Fruit fly (Drosophila melanogaster) whole organism, wandering third instar larva: ENCODE results near the gene CG15040.

Experiments used
- Abd-B ChIP-seq: fragments of >200 bp; optimal IDR thresholded peaks from 2 replicates; lab custom pipeline; 2017; ENCODE audit warnings: missing biosample characterization, missing genetic modification characterization
- CG32264 ChIP-seq: fragments of 200-800 bp; sonication (Bioruptor generic); optimal IDR thresholded peaks from 2 replicates; lab custom pipeline; 2016; ENCODE audit warnings: missing biosample characterization, missing genetic modification characterization
- CG9705 ChIP-seq: fragments of 200-800 bp; sonication (Bioruptor generic); optimal IDR thresholded peaks from 2 replicates; lab custom pipeline; 2018; ENCODE audit warnings: missing biosample characterization, mild to moderate bottlenecking, missing genetic modification characterization
- CrebA ChIP-seq: fragments of 200-800 bp; sonication (Bioruptor generic); optimal IDR thresholded peaks from 2 replicates; lab custom pipeline; 2016; ENCODE audit warnings: missing biosample characterization, mild to moderate bottlenecking, missing genetic modification characterization, borderline replicate concordance
- Dfd ChIP-seq: fragments of >200 bp; optimal IDR thresholded peaks from 2 replicates; lab custom pipeline; 2017; ENCODE audit warnings: missing biosample characterization, missing genetic modification characterization
- Dif ChIP-seq: fragments of 200-275, 200-300 bp; sonication (Bioruptor generic); optimal IDR thresholded peaks from 2 replicates; lab custom pipeline; 2018; ENCODE audit warnings: missing biosample characterization, missing genetic modification characterization; ENCODE audit not compliant: partially characterized antibody
- GATAd ChIP-seq: sonication (Bioruptor generic); optimal IDR thresholded peaks from 2 replicates; lab custom pipeline; 2016; ENCODE audit warnings: missing biosample characterization, missing genetic modification characterization
- HLH106 ChIP-seq: fragments of 200-800 bp; optimal IDR thresholded peaks from 3 replicates; lab custom pipeline; 2019; ENCODE audit warnings: missing biosample characterization, mild to moderate bottlenecking, missing genetic modification characterization, moderate library complexity
- Hr78 ChIP-seq: fragments of >200 bp; optimal IDR thresholded peaks from 2 replicates; lab custom pipeline; 2017; ENCODE audit warnings: missing biosample characterization, missing genetic modification characterization
- Hr83 ChIP-seq: fragments of 200-300 bp; sonication (Bioruptor generic); optimal IDR thresholded peaks from 2 replicates; lab custom pipeline; 2016; ENCODE audit warnings: missing biosample characterization, mild to moderate bottlenecking, missing genetic modification characterization, moderate library complexity; ENCODE audit not compliant: poor library complexity, severe bottlenecking
- Jra ChIP-seq: sonication (Bioruptor generic); optimal IDR thresholded peaks from 2 replicates; lab custom pipeline; 2016; ENCODE audit warnings: missing biosample characterization, missing genetic modification characterization
- Mio ChIP-seq: sonication (Bioruptor generic); optimal IDR thresholded peaks from 2 replicates; lab custom pipeline; 2016; ENCODE audit warnings: missing biosample characterization, missing genetic modification characterization
- Myc ChIP-seq: fragments of >200 bp; optimal IDR thresholded peaks from 2 replicates; lab custom pipeline; 2017
- N ChIP-seq: fragments of >200 bp; optimal IDR thresholded peaks from 2 replicates; lab custom pipeline; 2018; ENCODE audit warnings: missing biosample characterization, missing external identifiers, missing genetic modification characterization
- OdsH ChIP-seq: fragments of 200-800 bp; sonication (Bioruptor generic); optimal IDR thresholded peaks from 2 replicates; lab custom pipeline; 2016; ENCODE audit warnings: missing biosample characterization, mild to moderate bottlenecking, missing genetic modification characterization
- Rel ChIP-seq, 2 experiments: fragments of 200-800 bp; sonication (Bioruptor generic) in 1 of 2; optimal IDR thresholded peaks; 2 replicates in 1 of 2; 3 replicates in 1 of 2; lab custom pipeline; 2016 to 2019; ENCODE audit warnings: mild to moderate bottlenecking in 2 of 2, missing biosample characterization in 2 of 2, missing genetic modification characterization in 2 of 2, moderate library complexity in 1 of 2
- Sp1 ChIP-seq: fragments of 200-800 bp; sonication (Bioruptor generic); optimal IDR thresholded peaks from 3 replicates; lab custom pipeline; 2019; ENCODE audit warnings: missing biosample characterization, mild to moderate bottlenecking, missing genetic modification characterization, moderate library complexity
- br ChIP-seq: fragments of 200-800 bp; sonication (Bioruptor generic); optimal IDR thresholded peaks from 2 replicates; lab custom pipeline; 2016; ENCODE audit warnings: missing biosample characterization, missing genetic modification characterization
- brk ChIP-seq: fragments of 200-800 bp; sonication (Bioruptor generic); optimal IDR thresholded peaks from 2 replicates; lab custom pipeline; 2016; ENCODE audit warnings: missing biosample characterization, mild to moderate bottlenecking, missing genetic modification characterization
- dl ChIP-seq, 2 experiments: fragments of 175-275, 200-275 bp in 1 of 2; fragments of 200-275 bp in 1 of 2; sonication (Bioruptor generic); optimal IDR thresholded peaks; lab custom pipeline; 2018; ENCODE audit warnings: mild to moderate bottlenecking in 2 of 2, missing biosample characterization in 2 of 2, missing genetic modification characterization in 2 of 2, moderate library complexity in 2 of 2; ENCODE audit not compliant: partially characterized antibody in 2 of 2, insufficient read depth in 1 of 2
- dmrt93B ChIP-seq: fragments of 200-800 bp; sonication (Bioruptor generic); optimal IDR thresholded peaks from 2 replicates; lab custom pipeline; 2018; ENCODE audit warnings: missing biosample characterization, mild to moderate bottlenecking, missing genetic modification characterization
- ey ChIP-seq: fragments of 200-800 bp; sonication (Bioruptor generic); optimal IDR thresholded peaks from 2 replicates; lab custom pipeline; 2016; ENCODE audit warnings: missing biosample characterization, missing genetic modification characterization
- foxo ChIP-seq, 2 experiments: fragments of 200-800 bp; sonication (Bioruptor generic); optimal IDR thresholded peaks; 2 replicates in 1 of 2; 3 replicates in 1 of 2; lab custom pipeline; 2016 to 2017; ENCODE audit warnings: missing biosample characterization in 2 of 2, missing genetic modification characterization in 2 of 2
- fru ChIP-seq: fragments of 200-800 bp; sonication (Bioruptor generic); optimal IDR thresholded peaks from 3 replicates; lab custom pipeline; 2016; ENCODE audit warnings: missing biosample characterization, mild to moderate bottlenecking, missing genetic modification characterization
- h ChIP-seq: fragments of 200-800 bp; sonication (Bioruptor generic); optimal IDR thresholded peaks from 3 replicates; lab custom pipeline; 2016; ENCODE audit warnings: missing biosample characterization, mild to moderate bottlenecking, missing genetic modification characterization
- psq ChIP-seq: fragments of 200-800 bp; sonication (Bioruptor generic); optimal IDR thresholded peaks from 3 replicates; lab custom pipeline; 2017; ENCODE audit warnings: missing biosample characterization, mild to moderate bottlenecking, missing genetic modification characterization, moderate library complexity
- rgr ChIP-seq: fragments of 200-800 bp; sonication (Bioruptor generic); optimal IDR thresholded peaks from 3 replicates; lab custom pipeline; 2016; ENCODE audit warnings: missing biosample characterization, mild to moderate bottlenecking, missing genetic modification characterization
- sage ChIP-seq: fragments of 200-800 bp; sonication (Bioruptor generic); optimal IDR thresholded peaks from 2 replicates; lab custom pipeline; 2016; ENCODE audit warnings: missing biosample characterization, mild to moderate bottlenecking, missing genetic modification characterization
- sv ChIP-seq: fragments of 200-800 bp; sonication (Bioruptor generic); optimal IDR thresholded peaks from 3 replicates; lab custom pipeline; 2016; ENCODE audit warnings: missing biosample characterization, missing genetic modification characterization
- tai ChIP-seq: sonication (Bioruptor generic); optimal IDR thresholded peaks from 2 replicates; lab custom pipeline; 2016; ENCODE audit warnings: missing biosample characterization, missing genetic modification characterization
- usp ChIP-seq: fragments of >200 bp; optimal IDR thresholded peaks from 2 replicates; lab custom pipeline; 2017; ENCODE audit warnings: missing biosample characterization, missing genetic modification characterization
- woc ChIP-seq: sonication (Bioruptor generic); optimal IDR thresholded peaks from 2 replicates; lab custom pipeline; 2016; ENCODE audit warnings: missing biosample characterization, mild to moderate bottlenecking, missing genetic modification characterization

CG15040 gene

dm6 chrX:18657012-18657411, 39.6 kb upstream of the CG15040 start, which contains the start of gene CG6659:
Gene CG6659 (minus strand): TSS chrX:18657286.
- no peak for TF ChIP-seq fru
- TF ChIP-seq Sp1 (GFP tag; lab: Kevin White, UChicago) = no peak
- TF ChIP-seq psq = no peak
- TF ChIP-seq Rel (GFP tag; optimal IDR thresholded peaks at IDR 0.05; lab: Kevin White, UChicago) = no peak
- peak; percentile 88 for TF ChIP-seq Rel (tag; optimal IDR thresholded peaks at IDR 0.05; lab: Kevin White, UChicago)
- no peak for TF ChIP-seq CrebA
- no peak for TF ChIP-seq N (GFP tag; lab: Kevin White, UChicago)
- TF ChIP-seq usp (GFP tag; lab: Kevin White, UChicago) = no peak
- TF ChIP-seq woc (GFP tag; lab: Kevin White, UChicago) = peak; percentile 46
- TF ChIP-seq Abd-B (GFP tag; lab: Kevin White, UChicago) = no peak
- no peak for TF ChIP-seq Hr83 (GFP tag; lab: Kevin White, UChicago)
- TF ChIP-seq, all 38 proteins: peak for 2

- TF ChIP-seq dmrt93B (GFP tag; lab: Kevin White, UChicago) (no peak), foxo (GFP tag; optimal IDR thresholded peaks at IDR 0.05; lab: Kevin White, UChicago) (no peak), Sp1 (GFP tag; lab: Kevin White, UChicago) (no peak), Mio (GFP tag; lab: Kevin White, UChicago) (no peak), Myc (lab: Kevin White, UChicago) (peak; percentile 65), Rel (GFP tag; optimal IDR thresholded peaks at IDR 0.05; lab: Kevin White, UChicago) (no peak), Rel (tag; optimal IDR thresholded peaks at IDR 0.05; lab: Kevin White, UChicago) (peak; percentile 14)
- TF ChIP-seq, all 38 proteins: peak for 2
Observed at dm6 chrX:18652879-18653278, 35.5 kb upstream of the CG15040 start, which contains the start of gene Ing3. Gene Ing3 (minus strand): TSS chrX:18653091.

dm6 chrX:18650252-18650651, 32.9 kb upstream of the CG15040 start, which contains the start of gene Hou:
Gene Hou (minus strand): TSS chrX:18650444.
- peak; percentile 29 for TF ChIP-seq Dif
- no peak for TF ChIP-seq woc (GFP tag; lab: Kevin White, UChicago)
- no peak for TF ChIP-seq Rel (GFP tag; optimal IDR thresholded peaks at IDR 0.05; lab: Kevin White, UChicago)
- peak; percentile 14 for TF ChIP-seq Rel (tag; optimal IDR thresholded peaks at IDR 0.05; lab: Kevin White, UChicago)
- TF ChIP-seq Jra (GFP tag; lab: Kevin White, UChicago) = no peak
- no peak for TF ChIP-seq sage (GFP tag; lab: Kevin White, UChicago)
- TF ChIP-seq GATAd (GFP tag; lab: Kevin White, UChicago) = no peak

dm6 chrX:18647961-18648360, 30.6 kb upstream of the CG15040 start, which contains the start of gene Nup35:
Gene Nup35 (plus strand): TSS chrX:18648182.
- TF ChIP-seq Hr78 = no peak
- no peak for TF ChIP-seq br (GFP tag; lab: Kevin White, UChicago)
- no peak for TF ChIP-seq usp (GFP tag; lab: Kevin White, UChicago)
- no peak for TF ChIP-seq Sp1 (GFP tag; lab: Kevin White, UChicago)
- TF ChIP-seq foxo (GFP tag; optimal IDR thresholded peaks at IDR 0.05; lab: Kevin White, UChicago) = no peak
- TF ChIP-seq brk (GFP tag; lab: Kevin White, UChicago) = no peak
- peak; percentile 24 for TF ChIP-seq Hr83 (GFP tag; lab: Kevin White, UChicago)
- no peak for TF ChIP-seq dmrt93B (GFP tag; lab: Kevin White, UChicago)

dm6 chrX:18646855-18647699, 29.7 kb upstream of the CG15040 start, which contains the start of gene Rip11:
Gene Rip11 (minus strand): TSS chrX:18647648.
- TF ChIP-seq Abd-B (GFP tag; lab: Kevin White, UChicago) = no peak
- TF ChIP-seq brk (GFP tag; lab: Kevin White, UChicago) = no peak
- TF ChIP-seq N (GFP tag; lab: Kevin White, UChicago) = no peak
- TF ChIP-seq sage (GFP tag; lab: Kevin White, UChicago) = peak; percentile 17
- TF ChIP-seq Myc (lab: Kevin White, UChicago) = no peak
- peak; percentile 77 for TF ChIP-seq br (GFP tag; lab: Kevin White, UChicago)
- TF ChIP-seq foxo (GFP tag; optimal IDR thresholded peaks at IDR 0.05; lab: Kevin White, UChicago) = peak in 1 of 2 experiments; percentile 82
- peak; percentile 71 for TF ChIP-seq psq
- no peak for TF ChIP-seq GATAd (GFP tag; lab: Kevin White, UChicago)
- peak; percentile 5 for TF ChIP-seq CG32264 (GFP tag; lab: Kevin White, UChicago)
- no peak for TF ChIP-seq Dfd (GFP tag; lab: Kevin White, UChicago)
- no peak for TF ChIP-seq Hr78
- peak; percentile 49 for TF ChIP-seq Dif
- TF ChIP-seq Jra (GFP tag; lab: Kevin White, UChicago) = peak; percentile 80
- no peak for TF ChIP-seq dmrt93B (GFP tag; lab: Kevin White, UChicago)
- peak; percentile 42 for TF ChIP-seq HLH106
- TF ChIP-seq CrebA = no peak
- peak; percentile 45 for TF ChIP-seq sv
- no peak for TF ChIP-seq tai (GFP tag; lab: Kevin White, UChicago)
- TF ChIP-seq OdsH (GFP tag; lab: Kevin White, UChicago) = peak; percentile 74
- peak; percentile 74 for TF ChIP-seq rgr (GFP tag; lab: Kevin White, UChicago)
- TF ChIP-seq CG9705 (GFP tag; lab: Kevin White, UChicago) = peak; percentile 14
- TF ChIP-seq dl (GFP tag; optimal IDR thresholded peaks at IDR 0.05; lab: Kevin White, UChicago; ENCODE audit: insufficient read depth in 1 of 2, partially characterized antibody in 2 of 2) = no peak
- peak; percentile 58 for TF ChIP-seq Hr83 (GFP tag; lab: Kevin White, UChicago)
- peak; percentile 76 for TF ChIP-seq fru
- peak; percentile 53 for TF ChIP-seq Rel (GFP tag; optimal IDR thresholded peaks at IDR 0.05; lab: Kevin White, UChicago)
- peak; percentile 94 for TF ChIP-seq Rel (tag; optimal IDR thresholded peaks at IDR 0.05; lab: Kevin White, UChicago)
- TF ChIP-seq Sp1 (GFP tag; lab: Kevin White, UChicago) = peak; percentile 74
- peak; percentile 58 for TF ChIP-seq woc (GFP tag; lab: Kevin White, UChicago)
- no peak for TF ChIP-seq Mio (GFP tag; lab: Kevin White, UChicago)
- TF ChIP-seq ey (GFP tag; lab: Kevin White, UChicago) = peak; percentile 76
- TF ChIP-seq h (GFP tag; lab: Kevin White, UChicago) = peak; percentile 79
- no peak for TF ChIP-seq usp (GFP tag; lab: Kevin White, UChicago)
